Fruit fly (Drosophila melanogaster) whole organism, prepupa: ENCODE results near the gene CG34377.

ENCODE experiments used
- Blimp-1 ChIP-seq: fragments of 200-800 bp; sonication (Bioruptor generic); optimal IDR thresholded peaks from 3 replicates; lab custom pipeline; 2017; ENCODE audit warnings: missing biosample characterization, missing genetic modification characterization, mild to moderate bottlenecking, moderate library complexity, missing genetic modification reagents
- CG10631 ChIP-seq: fragments of 200-800 bp; sonication (Bioruptor generic); optimal IDR thresholded peaks from 2 replicates; lab custom pipeline; 2016; ENCODE audit warnings: missing biosample characterization, missing genetic modification characterization
- CG11762 ChIP-seq: fragments of 200-800 bp; sonication (Bioruptor generic); optimal IDR thresholded peaks from 3 replicates; lab custom pipeline; 2016; ENCODE audit warnings: missing biosample characterization, missing genetic modification characterization; ENCODE audit not compliant: insufficient read depth
- CG15336 ChIP-seq: fragments of 200-800 bp; sonication (Bioruptor generic); IDR thresholded peaks from 2 replicates; pipeline ENCODE4 v1.3.6; 2022; ENCODE audit warnings: missing biosample characterization, missing genetic modification characterization
- CG1621 ChIP-seq: fragments of 200-800 bp; sonication (Bioruptor generic); optimal IDR thresholded peaks from 3 replicates; lab custom pipeline; 2018; ENCODE audit warnings: missing biosample characterization, mild to moderate bottlenecking, missing genetic modification characterization
- CG3032 ChIP-seq: fragments of 200-800 bp; optimal IDR thresholded peaks from 2 replicates; lab custom pipeline; 2019; ENCODE audit warnings: missing biosample characterization, mild to moderate bottlenecking, missing genetic modification characterization, moderate library complexity
- CG31627 ChIP-seq: fragments of 200-800 bp; sonication (Bioruptor generic); optimal IDR thresholded peaks from 3 replicates; lab custom pipeline; 2016; ENCODE audit warnings: missing biosample characterization, missing genetic modification characterization
- CG32006 ChIP-seq: fragments of 200-800 bp; sonication (Bioruptor generic); optimal IDR thresholded peaks from 3 replicates; lab custom pipeline; 2017; ENCODE audit warnings: missing biosample characterization, mild to moderate bottlenecking, missing genetic modification characterization
- CG34406 ChIP-seq: fragments of 200-800 bp; sonication (Bioruptor generic); optimal IDR thresholded peaks from 3 replicates; lab custom pipeline; 2016; ENCODE audit warnings: missing biosample characterization, missing genetic modification characterization
- CG3919 ChIP-seq: fragments of 200-800 bp; sonication (Bioruptor generic); optimal IDR thresholded peaks from 3 replicates; lab custom pipeline; 2016; ENCODE audit warnings: missing biosample characterization, missing genetic modification characterization
- CG4318 ChIP-seq: fragments of 200-800 bp; sonication (Bioruptor generic); optimal IDR thresholded peaks from 3 replicates; lab custom pipeline; 2017; ENCODE audit warnings: missing biosample characterization, mild to moderate bottlenecking, missing genetic modification characterization
- CG6163 ChIP-seq: fragments of 200-800 bp; sonication (Bioruptor generic); IDR thresholded peaks from 3 replicates; pipeline ENCODE4 v1.3.6; 2022; ENCODE audit warnings: missing biosample characterization, missing genetic modification characterization
- CG6276 ChIP-seq: fragments of 200-800 bp; sonication (Bioruptor generic); optimal IDR thresholded peaks from 2 replicates; lab custom pipeline; 2017; ENCODE audit warnings: missing biosample characterization, mild to moderate bottlenecking, missing genetic modification characterization
- CG6808 ChIP-seq: fragments of 200-800 bp; sonication (Bioruptor generic); optimal IDR thresholded peaks from 3 replicates; lab custom pipeline; 2017; ENCODE audit warnings: missing biosample characterization, missing genetic modification characterization, mild to moderate bottlenecking, moderate library complexity, missing genetic modification reagents
- CG6854 ChIP-seq: fragments of 200-800 bp; sonication (Bioruptor generic); optimal IDR thresholded peaks from 2 replicates; lab custom pipeline; 2017; ENCODE audit warnings: missing biosample characterization, mild to moderate bottlenecking, missing genetic modification characterization
- CG8119 ChIP-seq: fragments of 200-800 bp; sonication (Bioruptor generic); IDR thresholded peaks from 3 replicates; pipeline ENCODE4 v1.3.6; 2022; ENCODE audit warnings: missing biosample characterization, missing genetic modification characterization
- CG8632 ChIP-seq: fragments of 200-800 bp; sonication (Bioruptor generic); optimal IDR thresholded peaks from 3 replicates; lab custom pipeline; 2016; ENCODE audit warnings: missing biosample characterization, missing genetic modification characterization
- Eip75B ChIP-seq: fragments of 200-800 bp; sonication (Bioruptor generic); optimal IDR thresholded peaks from 3 replicates; lab custom pipeline; 2016; ENCODE audit warnings: missing biosample characterization, missing genetic modification characterization
- Eip78C ChIP-seq: fragments of 200-800 bp; sonication (Bioruptor generic); peaks from one replicate; lab custom pipeline; 2016; ENCODE audit warnings: missing biosample characterization, missing genetic modification characterization
- Eip93F ChIP-seq: fragments of 200-800 bp; sonication (Bioruptor generic); optimal IDR thresholded peaks from 2 replicates; lab custom pipeline; 2016; ENCODE audit warnings: missing biosample characterization, mild to moderate bottlenecking, missing genetic modification characterization
- Hr38 ChIP-seq: sonication (Bioruptor generic); optimal IDR thresholded peaks from 2 replicates; lab custom pipeline; 2016; ENCODE audit warnings: missing biosample characterization, missing genetic modification characterization
- Hr39 ChIP-seq: fragments of 200-800 bp; sonication (Bioruptor generic); optimal IDR thresholded peaks from 2 replicates; lab custom pipeline; 2016; ENCODE audit warnings: missing biosample characterization, missing genetic modification characterization
- Hr4 ChIP-seq: fragments of 200-800 bp; sonication (Bioruptor generic); optimal IDR thresholded peaks from 3 replicates; lab custom pipeline; 2016; ENCODE audit warnings: missing biosample characterization, missing genetic modification characterization
- Lpt ChIP-seq: fragments of 200-800 bp; sonication (Bioruptor generic); optimal IDR thresholded peaks from 3 replicates; lab custom pipeline; 2016; ENCODE audit warnings: missing biosample characterization, missing genetic modification characterization
- Met ChIP-seq: fragments of 200-800 bp; sonication (Bioruptor generic); optimal IDR thresholded peaks from 3 replicates; lab custom pipeline; 2016; ENCODE audit warnings: missing biosample characterization, missing genetic modification characterization
- Smox ChIP-seq: fragments of 200-800 bp; sonication (Bioruptor generic); optimal IDR thresholded peaks from 3 replicates; lab custom pipeline; 2016; ENCODE audit warnings: missing biosample characterization, missing genetic modification characterization
- Sox102F ChIP-seq: fragments of 200-800 bp; sonication (Bioruptor generic); optimal IDR thresholded peaks from 2 replicates; lab custom pipeline; 2016; ENCODE audit warnings: missing biosample characterization, mild to moderate bottlenecking, missing genetic modification characterization
- Sox14 ChIP-seq: fragments of 200-800 bp; sonication (Bioruptor generic); optimal IDR thresholded peaks from 3 replicates; lab custom pipeline; 2016; ENCODE audit warnings: missing biosample characterization, missing genetic modification characterization
- Sox15 ChIP-seq: fragments of 200-800 bp; sonication (Bioruptor generic); optimal IDR thresholded peaks from 3 replicates; lab custom pipeline; 2016; ENCODE audit warnings: missing biosample characterization, missing genetic modification characterization
- achi ChIP-seq: fragments of 200-800 bp; sonication (Bioruptor generic); optimal IDR thresholded peaks from 3 replicates; lab custom pipeline; 2016; ENCODE audit warnings: missing biosample characterization, missing genetic modification characterization
- cyc ChIP-seq: fragments of 200-800 bp; sonication (Bioruptor generic); optimal IDR thresholded peaks from 3 replicates; lab custom pipeline; 2016; ENCODE audit warnings: missing biosample characterization, missing genetic modification characterization
- dac ChIP-seq: fragments of 200-800 bp; sonication (Bioruptor generic); optimal IDR thresholded peaks from 2 replicates; lab custom pipeline; 2017; ENCODE audit warnings: missing biosample characterization, mild to moderate bottlenecking, missing genetic modification characterization
- dsx ChIP-seq: fragments of 200-800 bp; optimal IDR thresholded peaks from 3 replicates; lab custom pipeline; 2019; ENCODE audit warnings: missing biosample characterization, mild to moderate bottlenecking, missing genetic modification characterization, moderate library complexity; ENCODE audit not compliant: poor library complexity, severe bottlenecking
- eg ChIP-seq: fragments of 200-800 bp; sonication (Bioruptor generic); IDR thresholded peaks from 3 replicates; pipeline ENCODE4 v1.3.6; 2022; ENCODE audit warnings: missing biosample characterization, missing genetic modification characterization
- esn ChIP-seq: fragments of 200-800 bp; sonication (Bioruptor generic); optimal IDR thresholded peaks from 2 replicates; lab custom pipeline; 2016; ENCODE audit warnings: missing biosample characterization, mild to moderate bottlenecking, missing genetic modification characterization, moderate library complexity
- fd59A ChIP-seq: fragments of 200-800 bp; sonication (Bioruptor generic); optimal IDR thresholded peaks from 2 replicates; lab custom pipeline; 2017; ENCODE audit warnings: missing biosample characterization, mild to moderate bottlenecking, missing genetic modification characterization, missing genetic modification reagents
- fd85E ChIP-seq: fragments of 200-800 bp; sonication (Bioruptor generic); optimal IDR thresholded peaks from 3 replicates; lab custom pipeline; 2016; ENCODE audit warnings: missing biosample characterization, missing genetic modification characterization
- fkh ChIP-seq: fragments of 200-800 bp; sonication (Bioruptor generic); optimal IDR thresholded peaks from 3 replicates; lab custom pipeline; 2017; ENCODE audit warnings: missing biosample characterization, mild to moderate bottlenecking, missing genetic modification characterization, moderate library complexity
- net ChIP-seq: fragments of 200-800 bp; sonication (Bioruptor generic); optimal IDR thresholded peaks from 3 replicates; lab custom pipeline; 2016; ENCODE audit warnings: missing biosample characterization, missing genetic modification characterization
- ss ChIP-seq, 2 experiments: fragments of 200-800 bp; sonication (Bioruptor generic); optimal IDR thresholded peaks; 2 replicates in 1 of 2; 3 replicates in 1 of 2; lab custom pipeline; 2017 to 2018; ENCODE audit warnings: mild to moderate bottlenecking in 2 of 2, missing biosample characterization in 2 of 2, missing genetic modification characterization in 2 of 2, moderate library complexity in 1 of 2
- svp ChIP-seq: fragments of 200-800 bp; sonication (Bioruptor generic); peaks from one replicate; lab custom pipeline; 2016; ENCODE audit warnings: missing biosample characterization, missing genetic modification characterization
- vri ChIP-seq: fragments of 200-800 bp; sonication (Bioruptor generic); optimal IDR thresholded peaks from 3 replicates; lab custom pipeline; 2016; ENCODE audit warnings: missing biosample characterization, mild to moderate bottlenecking, missing genetic modification characterization

Gene CG34377

dm6 chr3R:22358810-22359209 lies 34.9 kb upstream of the CG34377 start (continued):
- TF ChIP-seq fd85E (GFP tag; lab: Kevin White, UChicago), result peak; percentile 20
- peak; percentile 57 for TF ChIP-seq CG10631 (GFP tag; lab: Kevin White, UChicago)
- peak; percentile 81 for TF ChIP-seq CG3919 (GFP tag; lab: Kevin White, UChicago)
- TF ChIP-seq cyc (GFP tag; lab: Kevin White, UChicago), result peak; percentile 64
- peak; percentile 34 to 68 for TF ChIP-seq ss (GFP tag; optimal IDR thresholded peaks at IDR 0.05; lab: Kevin White, UChicago)
- TF ChIP-seq Hr4, result peak; percentile 89
- TF ChIP-seq Lpt (GFP tag; lab: Kevin White, UChicago), result peak; percentile 70
- peak; percentile 77 for TF ChIP-seq Met
- no peak for TF ChIP-seq dac
- peak; percentile 81 for TF ChIP-seq Smox (GFP tag; lab: Kevin White, UChicago)
- TF ChIP-seq CG6276 (GFP tag; lab: Kevin White, UChicago), result peak; percentile 82
- TF ChIP-seq CG15336 (GFP tag; lab: Robert Waterston, UW), result peak; percentile 88
- TF ChIP-seq Hr38 (GFP tag; lab: Kevin White, UChicago), result no peak
- peak; percentile 94 for TF ChIP-seq eg (GFP tag; lab: Robert Waterston, UW)
- peak; percentile 53 for TF ChIP-seq fd59A (GFP tag; lab: Kevin White, UChicago)
- TF ChIP-seq achi (GFP tag; lab: Kevin White, UChicago), result peak; percentile 79
- TF ChIP-seq dsx, result peak; percentile 76
- peak; percentile 84 for TF ChIP-seq CG32006 (GFP tag; lab: Kevin White, UChicago)

dm6 chr3R:22357942-22358341 lies 34.0 kb upstream of the CG34377 start:
- peak; percentile 43 for TF ChIP-seq fkh
- TF ChIP-seq CG8119, result no peak

dm6 chr3R:22356464-22357410 lies 32.8 kb upstream of the CG34377 start, which contains the start of gene Sar1:
Gene Sar1 (plus strand): TSS chr3R:22356685.
- peak; percentile 44 for TF ChIP-seq svp (GFP tag; lab: Kevin White, UChicago)
- TF ChIP-seq Sox14 (GFP tag; lab: Kevin White, UChicago), result peak; percentile 71
- TF ChIP-seq fd59A (GFP tag; lab: Kevin White, UChicago), result no peak
- TF ChIP-seq CG6163 (GFP tag; lab: Robert Waterston, UW), result no peak
- peak; percentile 57 for TF ChIP-seq Eip78C (GFP tag; lab: Kevin White, UChicago)
- TF ChIP-seq ss (GFP tag; optimal IDR thresholded peaks at IDR 0.05; lab: Kevin White, UChicago), result peak; percentile 44 to 60
- peak; percentile 1 for TF ChIP-seq cyc (GFP tag; lab: Kevin White, UChicago)
- peak; percentile 58 for TF ChIP-seq CG6808 (GFP tag; lab: Kevin White, UChicago)
- TF ChIP-seq Blimp-1, result peak; percentile 96
- TF ChIP-seq Met, result peak; percentile 51
- TF ChIP-seq CG6276 (GFP tag; lab: Kevin White, UChicago), result peak; percentile 41
- TF ChIP-seq CG1621 (tag; lab: Kevin White, UChicago), result peak; percentile 62
- peak; percentile 68 for TF ChIP-seq CG6854
- peak; percentile 73 for TF ChIP-seq Eip75B
- TF ChIP-seq vri, result peak; percentile 75
- peak; percentile 17 for TF ChIP-seq Hr39 (GFP tag; lab: Kevin White, UChicago)
- no peak for TF ChIP-seq Sox102F (GFP tag; lab: Kevin White, UChicago)
- TF ChIP-seq fkh, result no peak
- TF ChIP-seq CG31627 (GFP tag; lab: Kevin White, UChicago), result peak; percentile 2
- peak; percentile 1 for TF ChIP-seq CG3919 (GFP tag; lab: Kevin White, UChicago)

DNA sequence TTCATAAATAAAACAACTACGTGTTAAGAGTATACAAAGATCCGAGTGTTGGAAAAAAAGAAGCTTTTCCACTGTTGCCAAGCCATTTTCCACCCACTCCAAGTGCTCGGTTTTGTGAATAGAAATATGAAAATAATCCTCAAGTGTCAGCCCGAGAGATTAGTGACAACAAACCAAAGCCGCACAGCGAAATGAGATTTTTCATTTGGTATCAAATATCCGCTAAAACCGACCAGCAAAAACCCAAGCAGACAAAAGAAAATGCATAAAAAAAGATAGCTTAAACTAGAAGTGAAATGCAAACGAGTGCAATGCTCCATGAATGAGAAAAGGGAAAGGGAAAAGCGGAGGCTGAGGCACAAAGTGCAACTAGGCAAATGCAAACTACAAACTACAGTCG lies 27.5 kb upstream of the CG34377 start, which contains the start of gene rdhB:
Gene rdhB, plus strand, starts transcription at position 301 of the 400 bp plus-strand sequence.
- no peak for TF ChIP-seq CG8632 (GFP tag; lab: Kevin White, UChicago)
- no peak for TF ChIP-seq dsx
- TF ChIP-seq Sox15, result no peak
- TF ChIP-seq CG1621 (tag; lab: Kevin White, UChicago), result no peak
- no peak for TF ChIP-seq CG4318 (GFP tag; lab: Kevin White, UChicago)
- TF ChIP-seq esn, result no peak
- TF ChIP-seq Hr4, result no peak
- TF ChIP-seq dac, result no peak
- TF ChIP-seq net (GFP tag; lab: Kevin White, UChicago), result no peak
- TF ChIP-seq CG34406 (GFP tag; lab: Kevin White, UChicago), result no peak
- TF ChIP-seq CG32006 (GFP tag; lab: Kevin White, UChicago), result no peak
- no peak for TF ChIP-seq CG6276 (GFP tag; lab: Kevin White, UChicago)
- TF ChIP-seq Eip93F (GFP tag; lab: Kevin White, UChicago), result no peak
- no peak for TF ChIP-seq CG3032 (tag; lab: Kevin White, UChicago)
- no peak for TF ChIP-seq Smox (GFP tag; lab: Kevin White, UChicago)
- TF ChIP-seq CG11762, result no peak
- TF ChIP-seq Sox14 (GFP tag; lab: Kevin White, UChicago), result no peak
- TF ChIP-seq Hr38 (GFP tag; lab: Kevin White, UChicago), result no peak
